Worm (Caenorhabditis elegans): ENCODE results near the gene F58F12.4.

Gene F58F12.4

ce11 chrII:6401649-6402048, 15.1 kb downstream of the F58F12.4 start, which contains the start of gene btb-2:
TSS of gene btb-2 (plus strand) at chrII:6401949.
- no peak for TF ChIP-seq C38D4.7 (GFP tag; optimal IDR thresholded peaks at IDR 0.05)

- no peak for TF ChIP-seq ceh-24 (tag; optimal IDR thresholded peaks at IDR 0.05)
- no peak for TF ChIP-seq fax-1 (tag; optimal IDR thresholded peaks at IDR 0.05)
- TF ChIP-seq F13H6.1 (tag; optimal IDR thresholded peaks at IDR 0.05), result no peak
- no peak for TF ChIP-seq ceh-30 (tag; optimal IDR thresholded peaks at IDR 0.05)
- no peak for TF ChIP-seq npax-4 (tag; optimal IDR thresholded peaks at IDR 0.05)
- TF ChIP-seq rnt-1 (tag; optimal IDR thresholded peaks at IDR 0.05), result no peak
- no peak for TF ChIP-seq ceh-31 (tag; optimal IDR thresholded peaks at IDR 0.05)
- TF ChIP-seq fkh-10 (GFP tag; optimal IDR thresholded peaks at IDR 0.05), result no peak
- no peak for TF ChIP-seq hlh-15 (tag; optimal IDR thresholded peaks at IDR 0.05)
Observed at ce11 chrII:6403233-6403632, 16.7 kb downstream of the F58F12.4 start, which contains the start of gene T25D10.1. TSS of gene T25D10.1 (plus strand) at chrII:6403401.

- no peak for TF ChIP-seq nhr-11 (tag; optimal IDR thresholded peaks at IDR 0.05)
- TF ChIP-seq ceh-9 (tag; optimal IDR thresholded peaks at IDR 0.05), result no peak
- TF ChIP-seq unc-55 (GFP tag; optimal IDR thresholded peaks at IDR 0.05), result no peak
- no peak for TF ChIP-seq hlh-30 (tag; optimal IDR thresholded peaks at IDR 0.05; ENCODE audit: insufficient read depth)
- TF ChIP-seq hlh-15 (tag; optimal IDR thresholded peaks at IDR 0.05), result no peak
- no peak for TF ChIP-seq ztf-16 (tag; optimal IDR thresholded peaks at IDR 0.05)
- TF ChIP-seq ceh-48 (tag; optimal IDR thresholded peaks at IDR 0.05), result no peak
- no peak for TF ChIP-seq ceh-34 (tag; optimal IDR thresholded peaks at IDR 0.05)
- no peak for TF ChIP-seq unc-42 (tag; optimal IDR thresholded peaks at IDR 0.05)
- no peak for TF ChIP-seq rnt-1 (tag; optimal IDR thresholded peaks at IDR 0.05)
- TF ChIP-seq pros-1 (tag; optimal IDR thresholded peaks at IDR 0.05), result no peak
- TF ChIP-seq ceh-30 (tag; optimal IDR thresholded peaks at IDR 0.05), result no peak
- TF ChIP-seq syd-9 (tag; optimal IDR thresholded peaks at IDR 0.05), result no peak
- TF ChIP-seq zip-5 (tag; optimal IDR thresholded peaks at IDR 0.05), result no peak
- no peak for TF ChIP-seq odd-2 (tag; optimal IDR thresholded peaks at IDR 0.05)
- no peak for TF ChIP-seq ceh-22 (tag; optimal IDR thresholded peaks at IDR 0.05)
- no peak for TF ChIP-seq gmeb-2 (tag; optimal IDR thresholded peaks at IDR 0.05)
- TF ChIP-seq ceh-24 (tag; optimal IDR thresholded peaks at IDR 0.05), result no peak
Observed at ce11 chrII:6407279-6407678, 20.7 kb downstream of the F58F12.4 start, which contains the start of gene spp-11. TSS of gene spp-11 (minus strand) at chrII:6407379.

- TF ChIP-seq ref-2 (tag; optimal IDR thresholded peaks at IDR 0.05) (no peak), sox-4 (tag; optimal IDR thresholded peaks at IDR 0.05) (no peak), ceh-34 (tag; optimal IDR thresholded peaks at IDR 0.05) (no peak), ceh-30 (tag; optimal IDR thresholded peaks at IDR 0.05) (no peak), ceh-31 (tag; optimal IDR thresholded peaks at IDR 0.05) (peak; percentile 60), rnt-1 (tag; optimal IDR thresholded peaks at IDR 0.05) (peak; percentile 35), nhr-232 (tag; optimal IDR thresholded peaks at IDR 0.05) (no peak)
Observed at ce11 chrII:6409098-6409497, 22.5 kb downstream of the F58F12.4 start.

ce11 chrII:6410181-6410580, 23.6 kb downstream of the F58F12.4 start, which contains the start of gene T25D10.4:
TSS of gene T25D10.4 (minus strand) at chrII:6410281.
- TF ChIP-seq ceh-18 (tag; optimal IDR thresholded peaks at IDR 0.05), result no peak
- TF ChIP-seq pqm-1 (tag; optimal IDR thresholded peaks at IDR 0.05), result no peak
- no peak for TF ChIP-seq mec-3 (tag; optimal IDR thresholded peaks at IDR 0.05; ENCODE audit: borderline replicate concordance)
- TF ChIP-seq elt-2 (tag; optimal IDR thresholded peaks at IDR 0.05), result no peak
- no peak for TF ChIP-seq ztf-16 (tag; optimal IDR thresholded peaks at IDR 0.05)
- TF ChIP-seq ceh-45 (GFP tag; IDR thresholded peaks at IDR 0.05), result no peak
- no peak for TF ChIP-seq T23F11.4 (GFP tag; optimal IDR thresholded peaks at IDR 0.05)
- TF ChIP-seq madf-2 (tag; optimal IDR thresholded peaks at IDR 0.05), result no peak
- no peak for TF ChIP-seq C08G9.2 (tag; optimal IDR thresholded peaks at IDR 0.05)
- no peak for TF ChIP-seq Y22D7AL.16 (tag; optimal IDR thresholded peaks at IDR 0.05)
- no peak for TF ChIP-seq unc-3 (GFP tag; conservative IDR thresholded peaks at IDR 0.05)
- no peak for TF ChIP-seq unc-3 (tag; optimal IDR thresholded peaks at IDR 0.05)
- no peak for TF ChIP-seq ceh-19 (GFP tag; optimal IDR thresholded peaks at IDR 0.05)
- no peak for TF ChIP-seq pha-4 (tag; optimal IDR thresholded peaks at IDR 0.05)
- TF ChIP-seq sox-2 (GFP tag; IDR thresholded peaks at IDR 0.05), result no peak
- TF ChIP-seq fkh-10 (GFP tag; optimal IDR thresholded peaks at IDR 0.05), result no peak
- TF ChIP-seq unc-42 (tag; optimal IDR thresholded peaks at IDR 0.05), result no peak
- TF ChIP-seq nhr-11 (tag; optimal IDR thresholded peaks at IDR 0.05), result no peak

Measured in whole organism, late embryonic.